Worm (Caenorhabditis elegans): ENCODE data around the gene Y6E2A.1.
"Not testable (repeated sequence)": the region's sequence is repeated elsewhere in the genome, so short reads cannot be mapped to it uniquely, and the experiment has no call there.

The Y6E2A.1 gene

ce11 chrV:15750130-15750529, 39.8 kb upstream of the Y6E2A.1 start, which contains the start of gene str-6:
Gene str-6 (minus strand): TSS chrV:15750230.
- TF ChIP-seq hlh-8 (tag; optimal IDR thresholded peaks at IDR 0.05) = no peak
- no peak for TF ChIP-seq ceh-34 (tag; optimal IDR thresholded peaks at IDR 0.05)
- TF ChIP-seq dve-1 (tag; optimal IDR thresholded peaks at IDR 0.05) = no peak
- no peak for TF ChIP-seq ref-2 (tag; optimal IDR thresholded peaks at IDR 0.05)
- TF ChIP-seq ceh-30 (tag; optimal IDR thresholded peaks at IDR 0.05) = no peak
- no peak for TF ChIP-seq hlh-30 (tag; optimal IDR thresholded peaks at IDR 0.05; ENCODE audit: insufficient read depth)
- no peak for TF ChIP-seq gmeb-2 (tag; optimal IDR thresholded peaks at IDR 0.05)
- TF ChIP-seq C38D4.7 (GFP tag; optimal IDR thresholded peaks at IDR 0.05) = no peak

- TF ChIP-seq madf-2 (tag; optimal IDR thresholded peaks at IDR 0.05); ceh-2 (tag; optimal IDR thresholded peaks at IDR 0.05); ceh-6 (GFP tag; optimal IDR thresholded peaks at IDR 0.05): not testable (repeated sequence)
Measured at ce11 chrV:15748343-15748742, 38.0 kb upstream of the Y6E2A.1 start, which contains the start of gene T23D5.8. Gene T23D5.8 (minus strand): TSS chrV:15748443.

- TF ChIP-seq unc-42 (tag; optimal IDR thresholded peaks at IDR 0.05); ceh-19 (GFP tag; optimal IDR thresholded peaks at IDR 0.05); ceh-2 (tag; optimal IDR thresholded peaks at IDR 0.05): not testable (repeated sequence)
Measured at ce11 chrV:15744366-15744765, 34.1 kb upstream of the Y6E2A.1 start, which contains the start of gene str-19. Gene str-19 (minus strand): TSS chrV:15744466.

- no peak for TF ChIP-seq pha-4 (tag; optimal IDR thresholded peaks at IDR 0.05)
- TF ChIP-seq pax-1 (tag; optimal IDR thresholded peaks at IDR 0.05) = no peak
- no peak for TF ChIP-seq ztf-16 (tag; optimal IDR thresholded peaks at IDR 0.05)
Measured at ce11 chrV:15741851-15742250, 31.6 kb upstream of the Y6E2A.1 start, which contains the start of gene str-18. Gene str-18 (minus strand): TSS chrV:15741951.

- no peak for TF ChIP-seq elt-2 (tag; optimal IDR thresholded peaks at IDR 0.05)
- no peak for TF ChIP-seq pha-2 (tag; optimal IDR thresholded peaks at IDR 0.05)
- no peak for TF ChIP-seq pat-9 (tag; optimal IDR thresholded peaks at IDR 0.05)
- TF ChIP-seq npax-4 (tag; optimal IDR thresholded peaks at IDR 0.05) = no peak
- TF ChIP-seq sox-4 (tag; optimal IDR thresholded peaks at IDR 0.05) = no peak
- TF ChIP-seq dmd-4 (tag; optimal IDR thresholded peaks at IDR 0.05; ENCODE audit: borderline replicate concordance) = no peak
- TF ChIP-seq sox-2 (GFP tag; IDR thresholded peaks at IDR 0.05) = no peak
- TF ChIP-seq hlh-30 (tag; optimal IDR thresholded peaks at IDR 0.05; ENCODE audit: insufficient read depth) = no peak
- TF ChIP-seq mec-3 (tag; optimal IDR thresholded peaks at IDR 0.05; ENCODE audit: borderline replicate concordance) = no peak
- TF ChIP-seq elt-4 (tag; optimal IDR thresholded peaks at IDR 0.05) = no peak
- no peak for TF ChIP-seq ceh-22 (tag; optimal IDR thresholded peaks at IDR 0.05)
- TF ChIP-seq ceh-31 (tag; optimal IDR thresholded peaks at IDR 0.05) = no peak
- no peak for TF ChIP-seq hlh-6 (tag; optimal IDR thresholded peaks at IDR 0.05)
- TF ChIP-seq ets-4 (tag; optimal IDR thresholded peaks at IDR 0.05) = no peak
Measured at ce11 chrV:15735720-15736119, 25.4 kb upstream of the Y6E2A.1 start, which contains the start of gene str-27. Gene str-27 (minus strand): TSS chrV:15735820.

- TF ChIP-seq ceh-30 (tag; optimal IDR thresholded peaks at IDR 0.05) (no peak), eyg-1 (tag; optimal IDR thresholded peaks at IDR 0.05) (no peak), ceh-19 (GFP tag; optimal IDR thresholded peaks at IDR 0.05) (no peak), odd-2 (tag; optimal IDR thresholded peaks at IDR 0.05) (no peak), lin-11 (tag; optimal IDR thresholded peaks at IDR 0.05) (no peak), unc-55 (GFP tag; optimal IDR thresholded peaks at IDR 0.05) (no peak), nhr-232 (tag; optimal IDR thresholded peaks at IDR 0.05) (no peak), pha-2 (tag; optimal IDR thresholded peaks at IDR 0.05) (no peak), zip-5 (tag; optimal IDR thresholded peaks at IDR 0.05) (no peak), ceh-2 (tag; optimal IDR thresholded peaks at IDR 0.05) (no peak), pax-1 (tag; optimal IDR thresholded peaks at IDR 0.05) (no peak), ceh-48 (tag; optimal IDR thresholded peaks at IDR 0.05) (no peak), pros-1 (tag; optimal IDR thresholded peaks at IDR 0.05) (no peak), ceh-31 (tag; optimal IDR thresholded peaks at IDR 0.05) (no peak), ama-1 (optimal IDR thresholded peaks at IDR 0.05) (no peak), sox-2 (GFP tag; IDR thresholded peaks at IDR 0.05) (no peak), Y22D7AL.16 (tag; optimal IDR thresholded peaks at IDR 0.05) (no peak), dmd-4 (tag; optimal IDR thresholded peaks at IDR 0.05; ENCODE audit: borderline replicate concordance) (no peak), pag-3 (tag; optimal IDR thresholded peaks at IDR 0.05; ENCODE audit: borderline replicate concordance) (no peak)
Measured at ce11 chrV:15733568-15733967, 23.3 kb upstream of the Y6E2A.1 start, which contains the start of gene T23D5.3. Gene T23D5.3 (minus strand): TSS chrV:15733668.

All from whole organism, late embryonic.